Fruit fly (Drosophila melanogaster) whole organism, adult: ENCODE data around the gene CG5608.

Source experiments
- CG12768 ChIP-seq: fragments of 200-800 bp; sonication (Bioruptor generic); optimal IDR thresholded peaks from 2 replicates; lab custom pipeline; 2017; ENCODE audit warnings: missing biosample characterization, missing genetic modification characterization, mild to moderate bottlenecking, moderate library complexity, missing genetic modification reagents
- CG14711 ChIP-seq: fragments of 200-800 bp; sonication (Bioruptor generic); optimal IDR thresholded peaks from 2 replicates; lab custom pipeline; 2018; ENCODE audit warnings: missing biosample characterization, mild to moderate bottlenecking, missing genetic modification characterization, moderate library complexity
- CG1620 ChIP-seq: fragments of 200-800 bp; sonication (Bioruptor generic); optimal IDR thresholded peaks from 2 replicates; lab custom pipeline; 2016; ENCODE audit warnings: missing biosample characterization, missing genetic modification characterization
- CG33017 ChIP-seq: fragments of 200-800 bp; sonication (Bioruptor generic); optimal IDR thresholded peaks from 2 replicates; lab custom pipeline; 2018; ENCODE audit warnings: missing biosample characterization, mild to moderate bottlenecking, missing genetic modification characterization, moderate library complexity
- CG7045 ChIP-seq: fragments of 200-800 bp; sonication (Bioruptor generic); optimal IDR thresholded peaks from 2 replicates; lab custom pipeline; 2017; ENCODE audit warnings: missing biosample characterization, mild to moderate bottlenecking, missing genetic modification characterization
- CG7101 ChIP-seq: fragments of 200-800 bp; sonication (Bioruptor generic); optimal IDR thresholded peaks from 2 replicates; lab custom pipeline; 2018; ENCODE audit warnings: missing biosample characterization, mild to moderate bottlenecking, missing genetic modification characterization, moderate library complexity
- Hr96 ChIP-seq: fragments of 200-800 bp; sonication (Bioruptor generic); optimal IDR thresholded peaks from 2 replicates; lab custom pipeline; 2016; ENCODE audit warnings: missing biosample characterization, missing genetic modification characterization
- Mnt ChIP-seq: fragments of 200-800 bp; sonication (Bioruptor generic); optimal IDR thresholded peaks from 2 replicates; lab custom pipeline; 2016; ENCODE audit warnings: missing biosample characterization, mild to moderate bottlenecking, missing genetic modification characterization
- bab1 ChIP-seq: fragments of 200-800 bp; sonication (Bioruptor generic); optimal IDR thresholded peaks from 3 replicates; lab custom pipeline; 2019; ENCODE audit warnings: missing biosample characterization, mild to moderate bottlenecking, missing genetic modification characterization, moderate library complexity
- cic ChIP-seq: fragments of 200-800 bp; sonication (Bioruptor generic); optimal IDR thresholded peaks from 2 replicates; lab custom pipeline; 2017; ENCODE audit warnings: missing biosample characterization, mild to moderate bottlenecking, missing genetic modification characterization, moderate library complexity
- ovo ChIP-seq: fragments of 200-800 bp; sonication (Bioruptor generic); optimal IDR thresholded peaks from 2 replicates; lab custom pipeline; 2016; ENCODE audit warnings: missing biosample characterization, missing genetic modification characterization
- tj ChIP-seq: fragments of 200-800 bp; sonication (Bioruptor generic); optimal IDR thresholded peaks from 3 replicates; lab custom pipeline; 2017; ENCODE audit warnings: missing biosample characterization, mild to moderate bottlenecking, missing genetic modification characterization, moderate library complexity
- toe ChIP-seq: fragments of 200-800 bp; sonication (Bioruptor generic); optimal IDR thresholded peaks from 2 replicates; lab custom pipeline; 2016; ENCODE audit warnings: missing biosample characterization, missing genetic modification characterization

dm6 chr3R:12413274-12413958, 51.7 kb downstream of the CG5608 start, which contains the start of the genes Dip-C and pps:
- TF ChIP-seq Hr96 (GFP tag; lab: Kevin White, UChicago) (no peak), CG14711 (tag; lab: Kevin White, UChicago) (no peak), CG7101 (no peak), CG1620 (GFP tag; lab: Kevin White, UChicago) (no peak), Mnt (GFP tag; lab: Kevin White, UChicago) (peak; percentile 10), tj (GFP tag; lab: Kevin White, UChicago) (no peak), CG33017 (tag; lab: Kevin White, UChicago) (peak; percentile 27), CG12768 (no peak), cic (GFP tag; lab: Kevin White, UChicago) (no peak), toe (GFP tag; lab: Kevin White, UChicago) (no peak), bab1 (GFP tag; lab: Kevin White, UChicago) (peak; percentile 14), ovo (no peak), CG7045 (GFP tag; lab: Kevin White, UChicago) (no peak)
